Fruit fly (Drosophila melanogaster) whole organism, embryonic: ENCODE results near the gene sll.

Source experiments
- BEAF-32 ChIP-seq: fragments of 200-800 bp; sonication (Bioruptor generic); optimal IDR thresholded peaks from 3 replicates; lab custom pipeline; 2017; ENCODE audit warnings: missing biosample characterization, missing genetic modification characterization, mild to moderate bottlenecking, moderate library complexity, missing genetic modification reagents
- CG10147 ChIP-seq: fragments of 200-800 bp; sonication (Bioruptor generic); optimal IDR thresholded peaks from 2 replicates; lab custom pipeline; 2019; ENCODE audit warnings: missing biosample characterization, mild to moderate bottlenecking, missing genetic modification characterization, moderate library complexity
- CG10654 ChIP-seq: fragments of 200-800 bp; sonication (Bioruptor generic); optimal IDR thresholded peaks from 2 replicates; lab custom pipeline; 2016; ENCODE audit warnings: missing biosample characterization, missing genetic modification characterization
- CG10959 ChIP-seq: fragments of 200-800 bp; sonication (Bioruptor generic); IDR thresholded peaks from 2 replicates; pipeline ENCODE4 v1.3.6; 2022; ENCODE audit warnings: missing biosample characterization, missing genetic modification characterization
- CG13296 ChIP-seq: fragments of 200-800 bp; sonication (Bioruptor generic); optimal IDR thresholded peaks from 3 replicates; lab custom pipeline; 2018; ENCODE audit warnings: missing biosample characterization, mild to moderate bottlenecking, missing genetic modification characterization
- CG13424 ChIP-seq: fragments of 200-800 bp; sonication (Bioruptor generic); optimal IDR thresholded peaks from 2 replicates; lab custom pipeline; 2019; ENCODE audit warnings: missing biosample characterization, mild to moderate bottlenecking, missing genetic modification characterization, moderate library complexity
- CG13624 ChIP-seq: fragments of 200-800 bp; sonication (Bioruptor generic); optimal IDR thresholded peaks from 2 replicates; lab custom pipeline; 2016; ENCODE audit warnings: missing biosample characterization, missing genetic modification characterization
- CG13775 ChIP-seq: fragments of 200-800 bp; sonication (Bioruptor generic); optimal IDR thresholded peaks from 3 replicates; lab custom pipeline; 2017; ENCODE audit warnings: missing biosample characterization, mild to moderate bottlenecking, missing genetic modification characterization
- CG15696 ChIP-seq: fragments of 200-800 bp; sonication (Bioruptor generic); optimal IDR thresholded peaks from 2 replicates; lab custom pipeline; 2019; ENCODE audit warnings: missing biosample characterization, mild to moderate bottlenecking, missing genetic modification characterization, moderate library complexity
- CG1602 ChIP-seq: fragments of 200-800 bp; sonication (Bioruptor generic); optimal IDR thresholded peaks from 3 replicates; lab custom pipeline; 2016; ENCODE audit warnings: missing biosample characterization, missing genetic modification characterization
- CG1832 ChIP-seq: fragments of 200-800 bp; sonication (Bioruptor generic); optimal IDR thresholded peaks from 2 replicates; lab custom pipeline; 2017; ENCODE audit warnings: missing biosample characterization, mild to moderate bottlenecking, missing genetic modification characterization, inconsistent platforms
- CG2678 ChIP-seq: fragments of 200-800 bp; sonication (Bioruptor generic); optimal IDR thresholded peaks from 3 replicates; lab custom pipeline; 2019; ENCODE audit warnings: missing biosample characterization, mild to moderate bottlenecking, missing genetic modification characterization, moderate library complexity
- CG4328 ChIP-seq: fragments of 200-800 bp; sonication (Bioruptor generic); optimal IDR thresholded peaks from 3 replicates; lab custom pipeline; 2017; ENCODE audit warnings: missing biosample characterization, missing genetic modification reagents, missing genetic modification characterization
- CG6175 ChIP-seq: fragments of 200-800 bp; sonication (Bioruptor generic); IDR thresholded peaks from 3 replicates; pipeline ENCODE4 v1.3.6; 2022; ENCODE audit warnings: missing biosample characterization, missing genetic modification characterization
- CG6654 ChIP-seq: fragments of 200-800 bp; sonication (Bioruptor generic); optimal IDR thresholded peaks from 2 replicates; lab custom pipeline; 2017; ENCODE audit warnings: missing biosample characterization, mild to moderate bottlenecking, missing genetic modification characterization
- CG8478 ChIP-seq: fragments of >200 bp; optimal IDR thresholded peaks from 2 replicates; lab custom pipeline; 2018
- CG8924 ChIP-seq: fragments of 200-800 bp; optimal IDR thresholded peaks from 3 replicates; lab custom pipeline; 2019; ENCODE audit warnings: missing biosample characterization, mild to moderate bottlenecking, missing genetic modification characterization, moderate library complexity
- CoRest ChIP-seq: fragments of 200-800 bp; sonication (Bioruptor generic); optimal IDR thresholded peaks from 3 replicates; lab custom pipeline; 2018; ENCODE audit warnings: missing biosample characterization, mild to moderate bottlenecking, missing genetic modification characterization, moderate library complexity
- D19A ChIP-seq: fragments of 200-800 bp; optimal IDR thresholded peaks from 3 replicates; lab custom pipeline; 2019; ENCODE audit warnings: missing biosample characterization, mild to moderate bottlenecking, missing genetic modification characterization, moderate library complexity
- Dll ChIP-seq: fragments of 200-800 bp; sonication (Bioruptor generic); IDR thresholded peaks from 4 replicates; pipeline ENCODE4 v1.3.6; 2022; ENCODE audit warnings: missing biosample characterization, missing genetic modification characterization; ENCODE audit not compliant: partially characterized antibody
- Dp ChIP-seq: fragments of 200-800 bp; sonication (Bioruptor generic); optimal IDR thresholded peaks from 2 replicates; lab custom pipeline; 2018; ENCODE audit warnings: missing biosample characterization, mild to moderate bottlenecking, missing genetic modification characterization, moderate library complexity
- Fer1 ChIP-seq: fragments of 200-800 bp; sonication (Bioruptor generic); optimal IDR thresholded peaks from 2 replicates; lab custom pipeline; 2017; ENCODE audit warnings: missing biosample characterization, mild to moderate bottlenecking, missing genetic modification characterization
- MTF-1 ChIP-seq: fragments of 200-800 bp; sonication (Bioruptor generic); optimal IDR thresholded peaks from 2 replicates; lab custom pipeline; 2018; ENCODE audit warnings: missing biosample characterization, mild to moderate bottlenecking, missing genetic modification characterization, borderline replicate concordance
- NC2β ChIP-seq: fragments of 200-800 bp; sonication (Bioruptor generic); optimal IDR thresholded peaks from 2 replicates; lab custom pipeline; 2016; ENCODE audit warnings: missing biosample characterization, missing genetic modification characterization
- Poxn ChIP-seq: fragments of 200-800 bp; sonication (Bioruptor generic); IDR thresholded peaks from 2 replicates; pipeline ENCODE4 v1.3.6; 2022; ENCODE audit warnings: missing biosample characterization, missing genetic modification characterization
- Rfx ChIP-seq: fragments of 200-800 bp; sonication (Bioruptor generic); IDR thresholded peaks from 2 replicates; pipeline ENCODE4 v1.3.6; 2022; ENCODE audit warnings: missing biosample characterization, missing genetic modification characterization
- Side ChIP-seq: fragments of 200-800 bp; sonication (Bioruptor generic); optimal IDR thresholded peaks from 2 replicates; lab custom pipeline; 2016; ENCODE audit warnings: missing biosample characterization, missing genetic modification characterization
- Usf ChIP-seq: fragments of 200-800 bp; sonication (Bioruptor generic); optimal IDR thresholded peaks from 2 replicates; lab custom pipeline; 2017; ENCODE audit warnings: missing genotype, missing biosample characterization, missing genetic modification characterization
- abd-A ChIP-seq: fragments of 200-800 bp; sonication (Bioruptor generic); optimal IDR thresholded peaks from 3 replicates; lab custom pipeline; 2019; ENCODE audit warnings: missing biosample characterization, mild to moderate bottlenecking, missing genetic modification characterization, moderate library complexity
- chinmo ChIP-seq: fragments of 200-800 bp; sonication (Bioruptor generic); IDR thresholded peaks from 4 replicates; pipeline ENCODE4 v1.3.6; 2022; ENCODE audit warnings: missing biosample characterization, missing genetic modification characterization; ENCODE audit not compliant: partially characterized antibody
- chn ChIP-seq: fragments of 200-800 bp; sonication (Bioruptor generic); optimal IDR thresholded peaks from 2 replicates; lab custom pipeline; 2016; ENCODE audit warnings: missing biosample characterization, missing genetic modification characterization
- danr ChIP-seq: fragments of 200-800 bp; sonication (Bioruptor generic); IDR thresholded peaks from 2 replicates; pipeline ENCODE4 v1.3.6; 2022; ENCODE audit warnings: missing biosample characterization, missing genetic modification characterization
- gem ChIP-seq: fragments of 200-800 bp; sonication (Bioruptor generic); optimal IDR thresholded peaks from 2 replicates; lab custom pipeline; 2019; ENCODE audit warnings: missing biosample characterization, mild to moderate bottlenecking, missing genetic modification characterization, moderate library complexity
- grau ChIP-seq: fragments of 200-800 bp; optimal IDR thresholded peaks from 3 replicates; lab custom pipeline; 2019; ENCODE audit warnings: missing biosample characterization, mild to moderate bottlenecking, missing genetic modification characterization, moderate library complexity
- h ChIP-seq: fragments of >200 bp; optimal IDR thresholded peaks from 2 replicates; lab custom pipeline; 2017
- kay ChIP-seq: fragments of 200-800 bp; sonication (Bioruptor generic); optimal IDR thresholded peaks from 2 replicates; lab custom pipeline; 2016; ENCODE audit warnings: missing biosample characterization, missing genetic modification characterization
- lbe ChIP-seq: fragments of 200-800 bp; sonication (Bioruptor generic); optimal IDR thresholded peaks from 2 replicates; lab custom pipeline; 2016; ENCODE audit warnings: missing biosample characterization, mild to moderate bottlenecking, missing genetic modification characterization
- pan ChIP-seq, 4 experiments: fragments of >200 bp in 3 of 4; fragments of 200-800 bp in 1 of 4; sonication (Bioruptor generic) in 1 of 4; optimal IDR thresholded peaks in 3 of 4; IDR thresholded peaks in 1 of 4; 2 replicates each; pipeline versions ENCODE4 v1.3.6 to Lab custom; 2017 to 2022; ENCODE audit warnings: missing biosample characterization in 2 of 4, missing genetic modification characterization in 2 of 4, mixed read lengths in 1 of 4
- sens ChIP-seq: fragments of 200-800 bp; sonication (Bioruptor generic); peaks from one replicate; lab custom pipeline; 2016; ENCODE audit warnings: missing biosample characterization, missing genetic modification characterization
- slbo ChIP-seq: fragments of 200-800 bp; sonication (Bioruptor generic); IDR thresholded peaks from 2 replicates; pipeline ENCODE4 v1.3.6; 2022; ENCODE audit warnings: missing biosample characterization, missing genetic modification characterization
- sr ChIP-seq: fragments of 200-800 bp; sonication (Bioruptor generic); IDR thresholded peaks from 3 replicates; pipeline ENCODE4 v1.3.6; 2022; ENCODE audit warnings: missing biosample characterization, missing genetic modification characterization
- tll ChIP-seq, 2 experiments: fragments of 200-800 bp in 1 of 2; fragments of >200 bp in 1 of 2; sonication (Bioruptor generic) in 1 of 2; optimal IDR thresholded peaks; 2 replicates each; lab custom pipeline; 2017 to 2019; ENCODE audit warnings: missing biosample characterization in 2 of 2, missing genetic modification characterization in 2 of 2, mild to moderate bottlenecking in 1 of 2, moderate library complexity in 1 of 2
- vvl ChIP-seq: fragments of 200-800 bp; sonication (Bioruptor generic); IDR thresholded peaks from 2 replicates; pipeline ENCODE4 v1.3.6; 2022; ENCODE audit warnings: missing biosample characterization, missing genetic modification characterization
- zf30C ChIP-seq: fragments of 200-800 bp; sonication (Bioruptor generic); optimal IDR thresholded peaks from 3 replicates; lab custom pipeline; 2018; ENCODE audit warnings: missing biosample characterization, mild to moderate bottlenecking, missing genetic modification characterization

Gene sll

DNA sequence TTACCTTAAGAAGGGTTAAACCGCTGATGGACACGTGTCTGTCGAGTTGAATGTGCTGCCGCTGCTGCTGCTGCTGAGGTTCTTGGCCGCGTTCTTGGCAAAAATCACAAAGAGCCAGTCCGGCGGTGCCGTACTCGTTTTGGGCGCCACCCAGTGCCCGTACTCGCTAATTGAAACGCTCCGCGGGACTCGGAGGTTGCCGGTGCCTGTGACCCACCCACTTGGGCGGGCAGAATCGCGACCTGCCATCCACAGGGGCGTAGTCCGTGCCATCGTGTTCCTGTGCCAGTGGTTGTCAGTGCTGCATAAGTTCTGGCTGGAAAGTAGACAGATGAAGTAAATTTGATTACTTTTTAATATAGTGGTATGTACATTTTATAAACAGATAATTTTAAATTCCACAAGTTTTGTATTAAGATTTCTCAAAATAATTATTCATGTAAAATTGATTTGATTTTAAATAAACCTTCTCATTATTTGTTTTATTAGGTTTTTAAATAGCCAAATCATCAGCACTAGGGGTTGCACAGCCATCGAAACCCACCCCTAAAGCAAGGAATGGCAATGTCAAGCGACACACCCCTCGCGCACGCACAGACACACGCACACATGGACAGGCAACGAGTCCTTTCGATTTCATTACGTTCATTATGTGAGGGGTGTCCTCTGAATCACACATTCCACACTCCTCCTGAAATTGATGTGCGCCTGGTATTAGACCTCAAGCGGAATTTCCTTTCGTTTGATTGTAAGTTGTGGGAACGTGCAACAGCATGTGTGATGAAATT is 832 bp upstream of the sll start (continued):
- TF ChIP-seq grau (tag; lab: Kevin White, UChicago), result peak; percentile 47
- TF ChIP-seq Dll (GFP tag; lab: Robert Waterston, UW), result 0 out of 4 replicates have a peak, but pooled peaks have one; percentile 0
- no peak for TF ChIP-seq Poxn (GFP tag; lab: Robert Waterston, UW)
- TF ChIP-seq Side, result no peak
- peak; percentile 62 for TF ChIP-seq Fer1
- TF ChIP-seq Usf (GFP tag; lab: Kevin White, UChicago), result no peak
- TF ChIP-seq CG13296 (GFP tag; lab: Kevin White, UChicago), result peak; percentile 16
- peak in 1 of 2 experiments; percentile 19 for TF ChIP-seq tll (GFP tag; optimal IDR thresholded peaks at IDR 0.05; lab: Kevin White, UChicago)
- peak; percentile 78 for TF ChIP-seq sens (GFP tag; lab: Kevin White, UChicago)
- peak; percentile 2 for TF ChIP-seq CG4328 (GFP tag; lab: Kevin White, UChicago)
- TF ChIP-seq chn (GFP tag; lab: Kevin White, UChicago), result no peak
- peak; percentile 20; the same call in 1 of the 2 replicates for TF ChIP-seq slbo (GFP tag; lab: Robert Waterston, UW)

dm6 chr3R:17609059-17609458 is 3.2 kb downstream of the sll start, which contains the start of gene CG14329:
Gene CG14329, plus strand, starts transcription at chr3R:17609359.
- TF ChIP-seq danr (no peak), sr (GFP tag; lab: Robert Waterston, UW) (0 out of 3 replicates have a peak, but pooled peaks have one; percentile 22)

- TF ChIP-seq CG8924 (no peak), chinmo (GFP tag; lab: Robert Waterston, UW) (peak; percentile 65; the same call in 1 of the 4 replicates)
Measured at dm6 chr3R:17611411-17611810, 5.5 kb downstream of the sll start, which contains the start of gene Edg91. Gene Edg91, minus strand, starts transcription at chr3R:17611511.

DNA sequence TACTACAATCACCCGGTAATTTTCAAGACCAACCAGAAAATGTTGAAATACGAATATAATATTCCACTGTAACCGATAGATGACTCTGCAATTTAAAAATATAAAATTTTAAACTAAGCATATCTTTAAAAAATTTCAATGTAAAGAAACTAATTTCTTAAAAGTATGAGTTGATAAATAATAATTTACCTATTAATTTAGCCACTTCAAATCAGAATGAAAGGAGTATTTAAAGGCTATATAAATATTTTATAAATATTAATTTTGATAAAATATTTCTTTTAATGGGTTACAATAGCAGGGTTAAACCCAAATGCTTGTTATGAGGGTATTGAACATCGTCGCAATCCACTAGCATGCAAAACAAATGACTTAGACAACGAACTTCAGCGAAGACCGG is 5.9 kb downstream of the sll start:
- TF ChIP-seq BEAF-32 (GFP tag; lab: Kevin White, UChicago), result no peak
- peak; percentile 39 for TF ChIP-seq D19A (tag; lab: Kevin White, UChicago)
- TF ChIP-seq CG10959 (GFP tag; lab: Robert Waterston, UW), result no peak
- no peak for TF ChIP-seq CG13624 (GFP tag; lab: Kevin White, UChicago)
- no peak for TF ChIP-seq abd-A (tag; lab: Kevin White, UChicago)
- TF ChIP-seq zf30C (GFP tag; lab: Kevin White, UChicago), result no peak
- peak; percentile 66 for TF ChIP-seq gem
- no peak for TF ChIP-seq NC2β (GFP tag; lab: Kevin White, UChicago)
- no peak for TF ChIP-seq CG8478 (lab: Kevin White, UChicago)
- no peak for TF ChIP-seq Dp (GFP tag; lab: Kevin White, UChicago)
- no peak for TF ChIP-seq CG10654 (GFP tag; lab: Kevin White, UChicago)
- peak; percentile 49 for TF ChIP-seq CG13424 (tag; lab: Kevin White, UChicago)
- TF ChIP-seq Rfx (GFP tag; lab: Robert Waterston, UW), result no peak
- TF ChIP-seq pan (optimal IDR thresholded peaks at IDR 0.05; lab: Kevin White, UChicago), result no peak
- peak in 1 of 2 experiments; percentile 39 for TF ChIP-seq pan (GFP tag; optimal IDR thresholded peaks at IDR 0.05 in 1 of 2, IDR thresholded peaks at IDR 0.05 in 1 of 2)
- no peak for TF ChIP-seq MTF-1 (GFP tag; lab: Kevin White, UChicago)
- peak; percentile 30 for TF ChIP-seq CG8924
- no peak for TF ChIP-seq h
- no peak for TF ChIP-seq CG6654 (GFP tag; lab: Kevin White, UChicago)
- no peak for TF ChIP-seq lbe (GFP tag; lab: Kevin White, UChicago)
- no peak for TF ChIP-seq CG1832 (GFP tag; lab: Kevin White, UChicago)
- TF ChIP-seq CG15696 (tag; lab: Kevin White, UChicago), result no peak
- no peak for TF ChIP-seq CG10147 (GFP tag; lab: Kevin White, UChicago)
- no peak for TF ChIP-seq kay (GFP tag; lab: Kevin White, UChicago)
- TF ChIP-seq CG1602 (GFP tag; lab: Kevin White, UChicago), result no peak
- peak; percentile 17 for TF ChIP-seq CG2678 (tag; lab: Kevin White, UChicago)
- TF ChIP-seq CG13775 (GFP tag; lab: Kevin White, UChicago), result no peak
- TF ChIP-seq vvl, result no peak
- TF ChIP-seq CG6175, result no peak
- peak; percentile 53 for TF ChIP-seq CoRest (tag; lab: Kevin White, UChicago)
